Fruit fly (Drosophila melanogaster) whole organism, embryonic: ENCODE measurements around the gene PGAP2.
A peak's percentile ranks its signal among the peaks of the same experiment; 100 is the strongest.

Source experiments
- Bteb2 ChIP-seq: fragments of 200-800 bp; sonication (Bioruptor generic); optimal IDR thresholded peaks from 2 replicates; lab custom pipeline; 2016; ENCODE audit warnings: missing biosample characterization, missing genetic modification characterization
- C15 ChIP-seq: fragments of 200-800 bp; sonication (Bioruptor generic); IDR thresholded peaks from 3 replicates; pipeline ENCODE4 v1.3.6; 2022; ENCODE audit warnings: missing biosample characterization, missing genetic modification characterization
- CG12219 ChIP-seq: fragments of 200-800 bp; sonication (Bioruptor generic); optimal IDR thresholded peaks from 3 replicates; lab custom pipeline; 2018; ENCODE audit warnings: missing biosample characterization, mild to moderate bottlenecking, missing genetic modification characterization
- CG13287 ChIP-seq: fragments of 200-800 bp; sonication (Bioruptor generic); IDR thresholded peaks from 2 replicates; pipeline ENCODE4 v1.3.6; 2022; ENCODE audit warnings: missing biosample characterization, missing genetic modification characterization; ENCODE audit not compliant: partially characterized antibody
- CG13424 ChIP-seq: fragments of 200-800 bp; sonication (Bioruptor generic); optimal IDR thresholded peaks from 2 replicates; lab custom pipeline; 2019; ENCODE audit warnings: missing biosample characterization, mild to moderate bottlenecking, missing genetic modification characterization, moderate library complexity
- CG1603 ChIP-seq: fragments of 200-800 bp; sonication (Bioruptor generic); optimal IDR thresholded peaks from 2 replicates; lab custom pipeline; 2019; ENCODE audit warnings: missing biosample characterization, mild to moderate bottlenecking, missing genetic modification characterization, moderate library complexity
- CG1647 ChIP-seq: fragments of 200-800 bp; sonication (Bioruptor generic); optimal IDR thresholded peaks from 3 replicates; lab custom pipeline; 2016; ENCODE audit warnings: missing biosample characterization, missing genetic modification characterization
- CG16815 ChIP-seq: fragments of 200-800 bp; sonication (Bioruptor generic); optimal IDR thresholded peaks from 3 replicates; lab custom pipeline; 2017; ENCODE audit warnings: missing biosample characterization, mild to moderate bottlenecking, missing genetic modification characterization
- CG17829 ChIP-seq: fragments of 200-800 bp; optimal IDR thresholded peaks from 2 replicates; lab custom pipeline; 2019; ENCODE audit warnings: missing biosample characterization, mild to moderate bottlenecking, missing genetic modification characterization, moderate library complexity
- CG1832 ChIP-seq: fragments of 200-800 bp; sonication (Bioruptor generic); optimal IDR thresholded peaks from 2 replicates; lab custom pipeline; 2017; ENCODE audit warnings: missing biosample characterization, mild to moderate bottlenecking, missing genetic modification characterization, inconsistent platforms
- CG18599 ChIP-seq: fragments of 200-800 bp; sonication (Bioruptor generic); optimal IDR thresholded peaks from 3 replicates; lab custom pipeline; 2017; ENCODE audit warnings: missing biosample characterization, missing genetic modification characterization, mild to moderate bottlenecking, moderate library complexity, missing genetic modification reagents
- CG30431 ChIP-seq: fragments of 200-800 bp; sonication (Bioruptor generic); optimal IDR thresholded peaks from 2 replicates; lab custom pipeline; 2017; ENCODE audit warnings: missing biosample characterization, missing genetic modification characterization
- CG32767 ChIP-seq: fragments of 200-800 bp; sonication (Bioruptor generic); IDR thresholded peaks from 2 replicates; pipeline ENCODE4 v1.3.6; 2022; ENCODE audit warnings: missing biosample characterization, missing genetic modification characterization
- CG34224 ChIP-seq: fragments of 200-800 bp; sonication (Bioruptor generic); IDR thresholded peaks from 3 replicates; pipeline ENCODE4 v1.3.6; 2022; ENCODE audit warnings: missing biosample characterization, missing genetic modification characterization; ENCODE audit not compliant: partially characterized antibody
- CG34422 ChIP-seq: fragments of 200-800 bp; sonication (Bioruptor generic); IDR thresholded peaks from 3 replicates; pipeline ENCODE4 v1.3.6; 2022; ENCODE audit warnings: missing biosample characterization, missing genetic modification characterization
- CG4617 ChIP-seq: fragments of 200-800 bp; sonication (Bioruptor generic); optimal IDR thresholded peaks from 3 replicates; lab custom pipeline; 2016; ENCODE audit warnings: missing biosample characterization, missing genetic modification characterization, borderline replicate concordance
- CG6654 ChIP-seq: fragments of 200-800 bp; sonication (Bioruptor generic); optimal IDR thresholded peaks from 2 replicates; lab custom pipeline; 2017; ENCODE audit warnings: missing biosample characterization, mild to moderate bottlenecking, missing genetic modification characterization
- CG6765 ChIP-seq: fragments of 200-800 bp; sonication (Bioruptor generic); optimal IDR thresholded peaks from 3 replicates; lab custom pipeline; 2017; ENCODE audit warnings: missing biosample characterization, mild to moderate bottlenecking, missing genetic modification characterization
- CG7786 ChIP-seq: fragments of 200-800 bp; sonication (Bioruptor generic); optimal IDR thresholded peaks from 2 replicates; lab custom pipeline; 2016; ENCODE audit warnings: missing biosample characterization, missing genetic modification characterization
- CG8359 ChIP-seq: fragments of 200-800 bp; sonication (Bioruptor generic); optimal IDR thresholded peaks from 2 replicates; lab custom pipeline; 2017; ENCODE audit warnings: missing biosample characterization, mild to moderate bottlenecking, missing genetic modification characterization, borderline replicate concordance
- CG9215 ChIP-seq: fragments of 200-800 bp; sonication (Bioruptor generic); IDR thresholded peaks from 2 replicates; pipeline ENCODE4 v1.3.6; 2022; ENCODE audit warnings: missing biosample characterization, missing genetic modification characterization
- CG9932 ChIP-seq: fragments of 200-800 bp; sonication (Bioruptor generic); IDR thresholded peaks from 2 replicates; pipeline ENCODE4 v1.3.6; 2022; ENCODE audit warnings: missing biosample characterization, missing genetic modification characterization
- D ChIP-seq, 2 experiments: fragments of 200-800 bp in 1 of 2; fragments of >200 bp in 1 of 2; sonication (Bioruptor generic) in 1 of 2; optimal IDR thresholded peaks; 2 replicates in 1 of 2; 3 replicates in 1 of 2; lab custom pipeline; 2017; ENCODE audit warnings: mild to moderate bottlenecking in 1 of 2, missing biosample characterization in 1 of 2, missing genetic modification characterization in 1 of 2, missing genetic modification reagents in 1 of 2
- NFAT ChIP-seq: fragments of 200-800 bp; sonication (Bioruptor generic); IDR thresholded peaks from 2 replicates; pipeline ENCODE4 v1.3.6; 2022; ENCODE audit warnings: missing biosample characterization, missing genetic modification characterization
- Nf-YC ChIP-seq: fragments of 200-800 bp; optimal IDR thresholded peaks from 3 replicates; lab custom pipeline; 2019; ENCODE audit warnings: missing biosample characterization, mild to moderate bottlenecking, missing genetic modification characterization, moderate library complexity
- Oli ChIP-seq: fragments of 200-800 bp; sonication (Bioruptor generic); optimal IDR thresholded peaks from 2 replicates; lab custom pipeline; 2018; ENCODE audit warnings: missing biosample characterization, mild to moderate bottlenecking, missing genetic modification characterization, moderate library complexity
- Opbp ChIP-seq: fragments of 200-800 bp; sonication (Bioruptor generic); IDR thresholded peaks from 3 replicates; pipeline ENCODE4 v1.3.6; 2022; ENCODE audit warnings: missing biosample characterization, missing genetic modification characterization; ENCODE audit not compliant: partially characterized antibody
- PHDP ChIP-seq: fragments of 200-800 bp; sonication (Bioruptor generic); optimal IDR thresholded peaks from 3 replicates; lab custom pipeline; 2018; ENCODE audit warnings: missing biosample characterization, mild to moderate bottlenecking, missing genetic modification characterization, moderate library complexity
- Ravus ChIP-seq: fragments of 200-800 bp; sonication (Bioruptor generic); IDR thresholded peaks from 2 replicates; pipeline ENCODE4 v1.3.6; 2022; ENCODE audit warnings: missing biosample characterization, missing genetic modification characterization
- Sry-β ChIP-seq: fragments of 200-800 bp; sonication (Bioruptor generic); optimal IDR thresholded peaks from 2 replicates; lab custom pipeline; 2018; ENCODE audit warnings: missing biosample characterization, mild to moderate bottlenecking, missing genetic modification characterization, moderate library complexity
- Trl ChIP-seq, 3 experiments: fragments of >200 bp in 2 of 3; fragments of 200-800 bp in 1 of 3; sonication (Bioruptor generic) in 1 of 3; optimal IDR thresholded peaks; 2 replicates in 1 of 3; 3 replicates in 2 of 3; lab custom pipeline; 2016 to 2017; ENCODE audit warnings: missing biosample characterization in 1 of 3, missing genetic modification characterization in 1 of 3
- Usf ChIP-seq: fragments of 200-800 bp; sonication (Bioruptor generic); optimal IDR thresholded peaks from 2 replicates; lab custom pipeline; 2017; ENCODE audit warnings: missing genotype, missing biosample characterization, missing genetic modification characterization
- abd-A ChIP-seq: fragments of 200-800 bp; sonication (Bioruptor generic); optimal IDR thresholded peaks from 3 replicates; lab custom pipeline; 2019; ENCODE audit warnings: missing biosample characterization, mild to moderate bottlenecking, missing genetic modification characterization, moderate library complexity
- bowl ChIP-seq: fragments of 200-800 bp; sonication (Bioruptor generic); IDR thresholded peaks from 2 replicates; pipeline ENCODE4 v1.3.6; 2022; ENCODE audit warnings: missing biosample characterization, missing genetic modification characterization
- cg ChIP-seq: fragments of 200-800 bp; sonication (Bioruptor generic); optimal IDR thresholded peaks from 3 replicates; lab custom pipeline; 2019; ENCODE audit warnings: missing biosample characterization, mild to moderate bottlenecking, missing genetic modification characterization, moderate library complexity
- ci ChIP-seq: fragments of 200-800 bp; sonication (Bioruptor generic); IDR thresholded peaks from 3 replicates; pipeline ENCODE4 v1.3.6; 2022; ENCODE audit warnings: missing biosample characterization, missing genetic modification characterization
- crol ChIP-seq: fragments of 200-800 bp; sonication (Bioruptor generic); IDR thresholded peaks from 2 replicates; pipeline ENCODE4 v1.3.6; 2022; ENCODE audit warnings: missing biosample characterization, missing genetic modification characterization
- dan ChIP-seq: fragments of 200-800 bp; sonication (Bioruptor generic); IDR thresholded peaks from 2 replicates; pipeline ENCODE4 v1.3.6; 2022; ENCODE audit warnings: missing biosample characterization, missing genetic modification characterization
- dpn ChIP-seq, 2 experiments: fragments of 200-800 bp; sonication (Bioruptor generic); optimal IDR thresholded peaks; 3 replicates each; lab custom pipeline; 2016; ENCODE audit warnings: missing biosample characterization in 2 of 2, missing genetic modification characterization in 2 of 2
- grn ChIP-seq: fragments of 200-800 bp; sonication (Bioruptor generic); optimal IDR thresholded peaks from 3 replicates; lab custom pipeline; 2017; ENCODE audit warnings: missing biosample characterization, missing genetic modification characterization
- luna ChIP-seq: fragments of 200-800 bp; sonication (Bioruptor generic); optimal IDR thresholded peaks from 2 replicates; lab custom pipeline; 2016; ENCODE audit warnings: missing biosample characterization, missing genetic modification characterization
- mam ChIP-seq: fragments of 200-800 bp; sonication (Bioruptor generic); optimal IDR thresholded peaks from 3 replicates; lab custom pipeline; 2016; ENCODE audit warnings: missing biosample characterization, missing genetic modification characterization
- oc ChIP-seq: fragments of 200-800 bp; sonication (Bioruptor generic); optimal IDR thresholded peaks from 2 replicates; lab custom pipeline; 2018; ENCODE audit warnings: missing biosample characterization, mild to moderate bottlenecking, missing genetic modification characterization, moderate library complexity
- org-1 ChIP-seq: fragments of 200-800 bp; sonication (Bioruptor generic); optimal IDR thresholded peaks from 2 replicates; lab custom pipeline; 2017; ENCODE audit warnings: missing biosample characterization, missing genetic modification characterization
- pros ChIP-seq: fragments of 200-800 bp; sonication (Bioruptor generic); optimal IDR thresholded peaks from 3 replicates; lab custom pipeline; 2019; ENCODE audit warnings: missing biosample characterization, mild to moderate bottlenecking, missing genetic modification characterization, moderate library complexity
- run ChIP-seq: fragments of 200-800 bp; sonication (Bioruptor generic); optimal IDR thresholded peaks from 3 replicates; lab custom pipeline; 2018; ENCODE audit warnings: missing biosample characterization, mild to moderate bottlenecking, missing genetic modification characterization
- shn ChIP-seq: fragments of 200-800 bp; sonication (Bioruptor generic); optimal IDR thresholded peaks from 3 replicates; lab custom pipeline; 2016; ENCODE audit warnings: missing biosample characterization, missing genetic modification characterization
- slp2 ChIP-seq: fragments of 200-800 bp; sonication (Bioruptor generic); optimal IDR thresholded peaks from 2 replicates; lab custom pipeline; 2016; ENCODE audit warnings: missing biosample characterization, missing genetic modification characterization
- tna ChIP-seq: fragments of 200-800 bp; sonication (Bioruptor generic); IDR thresholded peaks from 2 replicates; pipeline ENCODE4 v1.3.6; 2022; ENCODE audit warnings: missing biosample characterization, missing genetic modification characterization; ENCODE audit not compliant: partially characterized antibody

PGAP2 gene

dm6 chr2L:825768-826263, 6.5 kb upstream of the PGAP2 start, which contains the start of the genes CG3862 and dock (continued):
- TF ChIP-seq CG1832 (GFP tag; lab: Kevin White, UChicago) (no peak), CG8359 (no peak), CG16815 (GFP tag; lab: Kevin White, UChicago) (no peak), CG4617 (GFP tag; lab: Kevin White, UChicago) (peak; percentile 90), CG18599 (GFP tag; lab: Kevin White, UChicago) (peak; percentile 45), oc (tag; lab: Kevin White, UChicago) (peak; percentile 56), mam (GFP tag; lab: Kevin White, UChicago) (peak; percentile 56), Opbp (GFP tag; lab: Robert Waterston, UW) (peak; percentile 97), Oli (tag; lab: Kevin White, UChicago) (no peak), Nf-YC (peak; percentile 57), crol (GFP tag; lab: Robert Waterston, UW) (no peak), shn (GFP tag; lab: Kevin White, UChicago) (peak; percentile 19), C15 (GFP tag; lab: Robert Waterston, UW) (no peak), CG1647 (GFP tag; lab: Kevin White, UChicago) (no peak), PHDP (peak; percentile 51), CG1603 (tag; lab: Kevin White, UChicago) (peak; percentile 78), abd-A (tag; lab: Kevin White, UChicago) (no peak), tna (GFP tag; lab: Robert Waterston, UW) (peak; percentile 99), slp2 (no peak), pros (GFP tag; lab: Kevin White, UChicago) (no peak), Trl (optimal IDR thresholded peaks at IDR 0.05; lab: Kevin White, UChicago) (no peak), Trl (GFP tag; optimal IDR thresholded peaks at IDR 0.05; lab: Kevin White, UChicago) (peak; percentile 59), CG32767 (0 out of 2 replicates have a peak, but pooled peaks have one; percentile 15), ci (peak; percentile 77; the same call in 2 of the 3 replicates), CG13287 (peak; percentile 96), Ravus (no peak), CG17829 (tag; lab: Kevin White, UChicago) (peak; percentile 50), CG9932 (GFP tag; lab: Robert Waterston, UW) (peak; percentile 86), CG7786 (peak; percentile 50), luna (no peak), CG6654 (GFP tag; lab: Kevin White, UChicago) (no peak), bowl (GFP tag; lab: Robert Waterston, UW) (no peak), run (tag; lab: Kevin White, UChicago) (peak; percentile 68), dan (no peak), D (optimal IDR thresholded peaks at IDR 0.05; lab: Kevin White, UChicago) (peak; percentile 62), D (GFP tag; optimal IDR thresholded peaks at IDR 0.05; lab: Kevin White, UChicago) (no peak), CG12219 (GFP tag; lab: Kevin White, UChicago) (no peak), CG30431 (GFP tag; lab: Kevin White, UChicago) (no peak), org-1 (peak; percentile 0), CG9215 (GFP tag; lab: Robert Waterston, UW) (no peak), Usf (GFP tag; lab: Kevin White, UChicago) (no peak), CG34224 (GFP tag; lab: Robert Waterston, UW) (peak; percentile 96), CG34422 (GFP tag; lab: Robert Waterston, UW) (peak; percentile 79), Sry-β (GFP tag; lab: Kevin White, UChicago) (peak; percentile 85), CG13424 (tag; lab: Kevin White, UChicago) (peak; percentile 38), dpn (GFP tag; optimal IDR thresholded peaks at IDR 0.05; lab: Kevin White, UChicago) (peak; percentile 54 to 71), Bteb2 (GFP tag; lab: Kevin White, UChicago) (peak; percentile 3), cg (GFP tag; lab: Kevin White, UChicago) (peak; percentile 95), CG6765 (GFP tag; lab: Kevin White, UChicago) (peak; percentile 54), grn (peak; percentile 67), NFAT (GFP tag; lab: Robert Waterston, UW) (peak; percentile 79; the same call in 1 of the 2 replicates)
